Worm (Caenorhabditis elegans): ENCODE data around the gene C53A3.4.

DNA sequence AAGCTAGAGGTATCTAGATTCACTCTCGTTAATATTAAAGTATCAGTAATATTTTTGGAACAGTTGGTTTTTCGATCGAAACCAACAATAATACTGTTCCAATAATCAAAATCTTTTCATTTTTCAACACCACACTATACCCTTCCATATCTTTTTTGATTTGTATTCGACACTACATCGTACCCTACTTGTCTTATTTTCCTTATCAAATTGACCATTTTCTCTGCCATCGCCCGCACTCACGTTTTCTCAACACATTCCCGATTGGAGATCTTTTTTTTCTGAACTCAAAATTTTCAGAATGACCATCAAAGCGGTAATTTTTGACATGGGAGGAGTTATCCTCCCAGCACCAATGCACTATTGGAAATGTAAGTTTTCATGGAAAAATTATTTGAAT is 11.2 kb downstream of the C53A3.4 start, which contains the start of gene acds-10:
- TF ChIP-seq blmp-1 (tag; optimal IDR thresholded peaks at IDR 0.05; ENCODE audit: insufficient read depth): no peak
- TF ChIP-seq elt-1 (tag; optimal IDR thresholded peaks at IDR 0.05): no peak
- TF ChIP-seq egl-27 (tag; optimal IDR thresholded peaks at IDR 0.05): no peak
- TF ChIP-seq dmd-4 (tag; optimal IDR thresholded peaks at IDR 0.05): no peak
- no peak for TF ChIP-seq ama-1 (optimal IDR thresholded peaks at IDR 0.05)
- TF ChIP-seq nhr-6 (tag; optimal IDR thresholded peaks at IDR 0.05): no peak
- no peak for TF ChIP-seq mdl-1 (tag; optimal IDR thresholded peaks at IDR 0.05)
- no peak for TF ChIP-seq nhr-11 (tag; optimal IDR thresholded peaks at IDR 0.05)

All from whole organism, L2 larva.